Worm (Caenorhabditis elegans) whole organism, mixed stage, embryonic: ENCODE measurements around the gene sams-1.

Source experiments
- M03D4.4 ChIP-seq: sonication (generic microtip); optimal IDR thresholded peaks from 2 replicates; lab custom pipeline; 2017; ENCODE audit warnings: mild to moderate bottlenecking, missing genetic modification characterization, missing compliant biosample characterization
- bed-3 ChIP-seq: fragments of 200-800 bp; sonication (Bioruptor generic); optimal IDR thresholded peaks from 3 replicates; lab custom pipeline; 2018; ENCODE audit warnings: mild to moderate bottlenecking, missing genetic modification characterization, moderate library complexity, missing compliant biosample characterization
- blmp-1 ChIP-seq: fragments of 150-350 bp; optimal IDR thresholded peaks from 2 replicates; lab custom pipeline; 2014; ENCODE audit warnings: missing biosample characterization, missing genetic modification characterization
- ceh-39 ChIP-seq: fragments of 150-350 bp; optimal IDR thresholded peaks from 2 replicates; lab custom pipeline; 2014; ENCODE audit warnings: missing biosample characterization, missing genetic modification characterization
- ceh-43 ChIP-seq: fragments of 200-800 bp; sonication (Bioruptor generic); optimal IDR thresholded peaks from 2 replicates; lab custom pipeline; 2018; ENCODE audit warnings: mild to moderate bottlenecking, missing genetic modification characterization, moderate library complexity, missing compliant biosample characterization
- ceh-83 ChIP-seq: fragments of 200-800 bp; sonication (Bioruptor generic); optimal IDR thresholded peaks from 2 replicates; lab custom pipeline; 2018; ENCODE audit warnings: mild to moderate bottlenecking, missing genetic modification characterization, missing compliant biosample characterization
- ces-1 ChIP-seq: fragments of 150-350 bp; optimal IDR thresholded peaks from 2 replicates; lab custom pipeline; 2014; ENCODE audit warnings: missing biosample characterization, missing genetic modification reagents, missing genetic modification characterization
- cnd-1 ChIP-seq: fragments of 200-800 bp; sonication (Bioruptor generic); optimal IDR thresholded peaks from 2 replicates; lab custom pipeline; 2018; ENCODE audit warnings: mild to moderate bottlenecking, missing genetic modification characterization, missing compliant biosample characterization
- drap-1 ChIP-seq: fragments of 200-800 bp; sonication (Bioruptor generic); optimal IDR thresholded peaks from 3 replicates; lab custom pipeline; 2018; ENCODE audit warnings: mild to moderate bottlenecking, missing genetic modification characterization, missing compliant biosample characterization
- elt-1 ChIP-seq: sonication (generic microtip); optimal IDR thresholded peaks from 2 replicates; lab custom pipeline; 2017; ENCODE audit warnings: missing genetic modification characterization, mild to moderate bottlenecking, missing compliant biosample characterization, antibody characterized with exemption, moderate library complexity, borderline replicate concordance; ENCODE audit not compliant: insufficient read depth
- elt-3 ChIP-seq: fragments of 150-350 bp; optimal IDR thresholded peaks from 2 replicates; lab custom pipeline; 2014; ENCODE audit warnings: missing biosample characterization, missing genetic modification characterization
- flh-1 ChIP-seq: fragments of 200-800 bp; sonication (Bioruptor generic); optimal IDR thresholded peaks from 2 replicates; lab custom pipeline; 2018; ENCODE audit warnings: mild to moderate bottlenecking, missing genetic modification characterization, moderate library complexity, missing compliant biosample characterization
- ham-2 ChIP-seq: fragments of 200-800 bp; sonication (Bioruptor generic); optimal IDR thresholded peaks from 2 replicates; lab custom pipeline; 2018; ENCODE audit warnings: mild to moderate bottlenecking, missing genetic modification characterization, missing compliant biosample characterization
- hlh-1 ChIP-seq: fragments of 150-350 bp; optimal IDR thresholded peaks from 2 replicates; lab custom pipeline; 2014; ENCODE audit warnings: missing biosample characterization, missing genetic modification reagents, missing genetic modification characterization
- lin-13 ChIP-seq: fragments of 150-350 bp; optimal IDR thresholded peaks from 2 replicates; lab custom pipeline; 2014; ENCODE audit warnings: missing biosample characterization, missing genetic modification characterization
- lin-32 ChIP-seq: fragments of 200-800 bp; sonication (Bioruptor generic); optimal IDR thresholded peaks from 2 replicates; lab custom pipeline; 2018; ENCODE audit warnings: mild to moderate bottlenecking, missing genetic modification characterization, missing compliant biosample characterization
- lsy-2 ChIP-seq: fragments of 150-350 bp; optimal IDR thresholded peaks from 2 replicates; lab custom pipeline; 2014; ENCODE audit warnings: missing biosample characterization, missing genetic modification characterization
- mab-5 ChIP-seq: fragments of 150-350 bp; optimal IDR thresholded peaks from 2 replicates; lab custom pipeline; 2014; ENCODE audit warnings: missing biosample characterization, missing genetic modification characterization
- mep-1 ChIP-seq: fragments of 150-350 bp; optimal IDR thresholded peaks from 2 replicates; lab custom pipeline; 2017; ENCODE audit warnings: missing biosample characterization, missing genetic modification reagents, missing genetic modification characterization, inconsistent platforms
- mls-2 ChIP-seq: sonication (generic microtip); optimal IDR thresholded peaks from 2 replicates; lab custom pipeline; 2016; ENCODE audit warnings: mild to moderate bottlenecking, missing genetic modification characterization, moderate library complexity, missing compliant biosample characterization
- nhr-12 ChIP-seq: fragments of 150-350 bp; optimal IDR thresholded peaks from 2 replicates; lab custom pipeline; 2014; ENCODE audit warnings: missing biosample characterization, missing genetic modification characterization
- nhr-2 ChIP-seq: fragments of 150-350 bp; optimal IDR thresholded peaks from 2 replicates; lab custom pipeline; 2014; ENCODE audit warnings: missing biosample characterization, missing genetic modification characterization
- nhr-237 ChIP-seq: fragments of 150-350 bp; optimal IDR thresholded peaks from 2 replicates; lab custom pipeline; 2014; ENCODE audit warnings: missing biosample characterization, missing genetic modification characterization
- nhr-28 ChIP-seq: fragments of 150-350 bp; optimal IDR thresholded peaks from 2 replicates; lab custom pipeline; 2014; ENCODE audit warnings: missing biosample characterization, missing genetic modification characterization
- nhr-76 ChIP-seq: sonication (generic microtip); optimal IDR thresholded peaks from 2 replicates; lab custom pipeline; 2017; ENCODE audit warnings: missing biosample characterization, missing genetic modification characterization
- pha-4 ChIP-seq: fragments of 150-350 bp; optimal IDR thresholded peaks from 2 replicates; lab custom pipeline; 2018; ENCODE audit warnings: missing biosample characterization, missing genetic modification reagents, missing genetic modification characterization
- sem-2 ChIP-seq: fragments of 200-800 bp; sonication (Bioruptor generic); optimal IDR thresholded peaks from 2 replicates; lab custom pipeline; 2018; ENCODE audit warnings: mild to moderate bottlenecking, missing genetic modification characterization, missing compliant biosample characterization
- snpc-4 ChIP-seq: fragments of 150-350 bp; optimal IDR thresholded peaks from 2 replicates; lab custom pipeline; 2014; ENCODE audit warnings: missing biosample characterization, missing genetic modification characterization
- sptf-1 ChIP-seq: sonication (generic microtip); optimal IDR thresholded peaks from 2 replicates; lab custom pipeline; 2017; ENCODE audit warnings: mild to moderate bottlenecking, missing genetic modification characterization, moderate library complexity, missing compliant biosample characterization
- tbx-8 ChIP-seq: fragments of 200-800 bp; sonication (Bioruptor generic); optimal IDR thresholded peaks from 2 replicates; lab custom pipeline; 2018; ENCODE audit warnings: mild to moderate bottlenecking, missing genetic modification characterization, moderate library complexity, missing compliant biosample characterization
- unc-120 ChIP-seq: sonication (generic microtip); optimal IDR thresholded peaks from 2 replicates; lab custom pipeline; 2017; ENCODE audit warnings: missing genetic modification characterization, missing compliant biosample characterization; ENCODE audit not compliant: poor library complexity, severe bottlenecking
- unc-39 ChIP-seq: fragments of 150-350 bp; optimal IDR thresholded peaks from 2 replicates; lab custom pipeline; 2014; ENCODE audit warnings: missing biosample characterization, missing genetic modification characterization
- unc-62 ChIP-seq: fragments of 150-350 bp; optimal IDR thresholded peaks from 2 replicates; lab custom pipeline; 2014; ENCODE audit warnings: missing biosample characterization, missing genetic modification reagents, missing genetic modification characterization
- zip-8 ChIP-seq: fragments of 150-350 bp; optimal IDR thresholded peaks from 2 replicates; lab custom pipeline; 2014; ENCODE audit warnings: missing biosample characterization, missing genetic modification characterization
- ztf-11 ChIP-seq: fragments of 150-350 bp; optimal IDR thresholded peaks from 2 replicates; lab custom pipeline; 2014; ENCODE audit warnings: missing biosample characterization, missing genetic modification characterization

Gene sams-1

ce11 chrX:11937343-11937935 lies 28.3 kb upstream of the sams-1 start:
- TF ChIP-seq mls-2 (tag; lab: Kevin White, UChicago) (peak; percentile 43), blmp-1 (tag; lab: Kevin White, UChicago) (peak; percentile 44), zip-8 (no peak), nhr-76 (tag; lab: Kevin White, UChicago) (peak; percentile 75), unc-120 (tag; lab: Kevin White, UChicago) (peak; percentile 89), pha-4 (peak; percentile 92), sptf-1 (tag; lab: Kevin White, UChicago) (peak; percentile 87), ceh-43 (GFP tag; lab: Kevin White, UChicago) (peak; percentile 47), lin-32 (GFP tag; lab: Kevin White, UChicago) (peak; percentile 7), elt-1 (tag; lab: Kevin White, UChicago) (no peak), elt-3 (tag; lab: Kevin White, UChicago) (peak; percentile 88), unc-62 (peak; percentile 92), ceh-39 (tag; lab: Kevin White, UChicago) (peak; percentile 95), lsy-2 (tag; lab: Kevin White, UChicago) (peak; percentile 88), ztf-11 (tag; lab: Kevin White, UChicago) (peak; percentile 97), mab-5 (tag; lab: Kevin White, UChicago) (peak; percentile 94), ceh-83 (GFP tag; lab: Kevin White, UChicago) (peak; percentile 59), snpc-4 (tag; lab: Kevin White, UChicago) (no peak), ces-1 (GFP tag; lab: Kevin White, UChicago) (peak; percentile 97), ham-2 (GFP tag; lab: Kevin White, UChicago) (peak; percentile 28), nhr-237 (tag; lab: Kevin White, UChicago) (peak; percentile 99), nhr-2 (tag; lab: Kevin White, UChicago) (no peak), flh-1 (GFP tag; lab: Kevin White, UChicago) (no peak), sem-2 (GFP tag; lab: Kevin White, UChicago) (no peak), unc-39 (tag; lab: Kevin White, UChicago) (peak; percentile 80), nhr-12 (tag; lab: Kevin White, UChicago) (peak; percentile 79), tbx-8 (GFP tag; lab: Kevin White, UChicago) (peak; percentile 59), cnd-1 (tag; lab: Kevin White, UChicago) (peak; percentile 86), bed-3 (GFP tag; lab: Kevin White, UChicago) (no peak), mep-1 (tag; lab: Kevin White, UChicago) (peak; percentile 96), drap-1 (GFP tag; lab: Kevin White, UChicago) (peak; percentile 95), hlh-1 (tag; lab: Kevin White, UChicago) (peak; percentile 85), nhr-28 (tag; lab: Kevin White, UChicago) (peak; percentile 55), lin-13 (tag; lab: Kevin White, UChicago) (peak; percentile 78), M03D4.4 (tag; lab: Kevin White, UChicago) (peak; percentile 53)

DNA sequence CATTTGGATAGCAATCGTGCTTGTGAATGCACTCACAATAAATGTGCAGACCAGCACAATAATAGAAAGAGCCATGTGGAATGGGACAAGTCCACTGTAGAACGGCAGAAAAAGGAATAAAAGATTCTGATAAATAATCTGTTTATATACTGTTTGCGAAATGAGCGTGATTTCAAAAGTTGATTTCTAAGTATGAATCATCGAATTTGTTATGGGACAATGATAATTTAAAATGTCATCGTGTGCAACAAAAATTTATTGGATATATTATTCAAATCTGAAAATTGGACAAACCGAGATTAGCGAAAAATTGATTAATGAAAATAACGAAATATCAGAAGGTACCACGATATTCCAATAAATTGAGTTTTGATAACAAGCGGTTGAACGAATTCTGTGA lies 26.9 kb upstream of the sams-1 start, which contains the start of gene F55G7.5:
Gene F55G7.5, minus strand, starts transcription at position 101 of the 400 bp plus-strand sequence.
- TF ChIP-seq nhr-2 (tag; lab: Kevin White, UChicago): no peak
- TF ChIP-seq ztf-11 (tag; lab: Kevin White, UChicago): no peak
- no peak for TF ChIP-seq blmp-1 (tag; lab: Kevin White, UChicago)
- no peak for TF ChIP-seq lin-13 (tag; lab: Kevin White, UChicago)
- TF ChIP-seq lin-32 (GFP tag; lab: Kevin White, UChicago): no peak
- no peak for TF ChIP-seq sem-2 (GFP tag; lab: Kevin White, UChicago)
- no peak for TF ChIP-seq pha-4
- TF ChIP-seq cnd-1 (tag; lab: Kevin White, UChicago): no peak
- no peak for TF ChIP-seq elt-1 (tag; lab: Kevin White, UChicago)
- TF ChIP-seq ham-2 (GFP tag; lab: Kevin White, UChicago): no peak
- TF ChIP-seq tbx-8 (GFP tag; lab: Kevin White, UChicago): no peak
- no peak for TF ChIP-seq sptf-1 (tag; lab: Kevin White, UChicago)
- TF ChIP-seq, all 35 proteins: peak for 0

DNA sequence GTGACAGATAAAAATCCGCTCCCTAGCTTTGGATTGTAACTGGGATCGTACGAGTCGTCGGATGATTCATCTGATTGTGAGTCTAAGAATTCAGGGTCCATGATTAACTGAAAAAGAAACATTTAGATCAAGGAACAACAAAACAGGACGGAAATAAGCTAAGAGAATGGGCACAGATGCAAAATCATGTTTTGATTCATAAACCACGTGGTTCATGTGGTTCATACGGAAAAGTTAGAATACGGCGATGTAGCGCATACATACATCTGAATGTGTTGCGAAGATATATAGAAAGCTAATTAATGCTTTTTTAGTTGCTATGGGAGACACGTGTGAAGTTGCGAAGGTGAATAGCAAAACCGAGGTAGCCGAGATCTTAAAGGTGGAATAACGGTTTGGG lies 23.8 kb upstream of the sams-1 start, which contains the start of gene F55G7.3:
Gene F55G7.3, minus strand, starts transcription at position 101 of the 400 bp plus-strand sequence.
- TF ChIP-seq mls-2 (tag; lab: Kevin White, UChicago) (no peak), ztf-11 (tag; lab: Kevin White, UChicago) (no peak), ceh-83 (GFP tag; lab: Kevin White, UChicago) (no peak), sptf-1 (tag; lab: Kevin White, UChicago) (no peak), zip-8 (no peak), nhr-28 (tag; lab: Kevin White, UChicago) (no peak), M03D4.4 (tag; lab: Kevin White, UChicago) (no peak), unc-120 (tag; lab: Kevin White, UChicago) (no peak), flh-1 (GFP tag; lab: Kevin White, UChicago) (no peak)
